Fruit fly (Drosophila melanogaster): ENCODE data around the gene CG9154.

DNA sequence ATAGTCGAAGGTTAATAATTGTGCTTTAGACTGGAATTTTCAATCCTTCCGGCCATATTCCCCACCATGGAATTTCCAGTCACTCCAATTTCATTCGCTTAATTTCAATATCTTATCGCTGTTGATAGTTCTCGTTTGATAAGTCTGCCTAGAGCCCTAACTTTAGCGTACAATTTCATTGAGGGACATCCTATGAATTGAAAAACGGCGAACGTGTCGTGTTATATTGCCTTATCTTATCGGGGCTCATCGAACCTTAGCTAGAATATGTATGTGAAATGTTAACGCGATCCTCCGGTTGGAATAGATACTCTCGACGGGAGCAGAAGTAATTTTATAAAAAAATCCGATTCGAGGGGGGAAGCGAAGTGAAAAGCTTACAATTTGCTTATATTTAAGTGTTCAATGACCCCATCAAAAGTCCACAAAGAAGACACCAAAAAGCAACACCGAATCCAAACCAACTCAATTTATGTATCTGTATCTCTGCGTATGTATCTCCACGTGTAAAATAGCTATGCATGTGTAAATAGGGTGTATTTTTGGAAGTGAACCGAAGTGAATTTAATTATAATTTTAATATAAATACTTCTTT, 19.2 kb upstream of the CG9154 start:
- TF ChIP-seq usp (GFP tag; optimal IDR thresholded peaks at IDR 0.05) (no peak), OdsH (GFP tag; optimal IDR thresholded peaks at IDR 0.05) (no peak), pan (optimal IDR thresholded peaks at IDR 0.05) (no peak)

All from whole organism, wandering third instar larva.